Worm (Caenorhabditis elegans): ENCODE results near the gene F56F11.4.
"Not testable (repeated sequence)": the region's sequence is repeated elsewhere in the genome, so short reads cannot be mapped to it uniquely, and the experiment has no call there.

The F56F11.4 gene

DNA sequence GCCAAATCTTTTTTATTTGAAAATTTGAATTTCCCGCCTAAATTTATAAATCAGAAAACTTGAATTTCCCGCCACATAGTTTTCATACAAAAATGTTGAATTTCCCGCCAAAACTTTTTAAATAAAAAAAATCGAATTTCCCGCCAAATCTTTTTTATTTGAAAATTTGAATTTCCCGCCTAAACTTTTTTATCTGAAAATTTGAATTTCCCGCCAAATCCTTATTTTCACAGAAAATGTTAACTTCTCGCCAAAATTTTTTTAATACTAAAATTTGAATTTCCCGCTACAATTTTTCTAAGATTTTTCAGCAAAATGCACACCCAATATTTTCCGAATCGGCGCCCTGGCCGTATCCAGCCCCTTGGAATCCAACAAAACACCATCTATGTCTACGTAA, 26.0 kb downstream of the F56F11.4 start, which contains the start of gene F56F11.2:
Gene F56F11.2, plus strand, starts transcription at position 301 of the 400 bp plus-strand sequence.
- TF ChIP-seq hlh-17 (GFP tag; optimal IDR thresholded peaks at IDR 0.05; ENCODE audit: borderline replicate concordance); unc-30 (tag; optimal IDR thresholded peaks at IDR 0.05); nhr-71 (tag; optimal IDR thresholded peaks at IDR 0.05): not testable (repeated sequence)

- TF ChIP-seq egl-13 (tag; optimal IDR thresholded peaks at IDR 0.05) (no peak), unc-62 (GFP tag; optimal IDR thresholded peaks at IDR 0.05) (no peak), grh-1 (GFP tag; IDR thresholded peaks at IDR 0.05) (no peak), sox-4 (tag; optimal IDR thresholded peaks at IDR 0.05) (no peak), efl-1 (optimal IDR thresholded peaks at IDR 0.05) (no peak), efl-1 (GFP tag; optimal IDR thresholded peaks at IDR 0.05 in 1 of 2) (peak in 1 of 2 experiments; percentile 41), nhr-90 (tag; optimal IDR thresholded peaks at IDR 0.05; ENCODE audit: poor library complexity) (no peak), nhr-20 (tag; optimal IDR thresholded peaks at IDR 0.05) (no peak)
Measured at ce11 chrIII:2891443-2891842, 35.4 kb downstream of the F56F11.4 start, which contains the start of gene F56F11.1. Gene F56F11.1, plus strand, starts transcription at chrIII:2891743.

DNA sequence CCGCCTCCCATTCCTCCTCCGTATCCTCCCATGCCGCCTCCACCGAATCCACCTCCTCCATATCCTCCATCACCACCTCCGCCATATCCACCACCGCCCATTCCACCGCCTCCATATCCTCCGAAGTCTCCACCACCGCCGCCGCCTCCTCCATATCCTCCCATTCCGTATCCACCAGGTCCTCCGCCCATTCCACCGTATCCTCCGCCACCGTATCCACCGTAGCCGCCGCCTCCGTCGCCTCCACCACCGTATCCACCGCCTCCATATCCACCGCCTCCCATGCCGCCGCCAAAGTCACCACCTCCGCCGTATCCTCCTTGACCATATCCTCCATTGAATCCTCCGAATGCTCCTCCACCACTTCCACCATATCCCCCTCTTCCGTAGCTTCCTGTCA, 43.7 kb downstream of the F56F11.4 start:
- no peak for TF ChIP-seq nhr-85 (tag)
- no peak for TF ChIP-seq blmp-1 (tag; optimal IDR thresholded peaks at IDR 0.05)
- peak; percentile 16 for TF ChIP-seq ceh-8 (GFP tag; optimal IDR thresholded peaks at IDR 0.05)

DNA sequence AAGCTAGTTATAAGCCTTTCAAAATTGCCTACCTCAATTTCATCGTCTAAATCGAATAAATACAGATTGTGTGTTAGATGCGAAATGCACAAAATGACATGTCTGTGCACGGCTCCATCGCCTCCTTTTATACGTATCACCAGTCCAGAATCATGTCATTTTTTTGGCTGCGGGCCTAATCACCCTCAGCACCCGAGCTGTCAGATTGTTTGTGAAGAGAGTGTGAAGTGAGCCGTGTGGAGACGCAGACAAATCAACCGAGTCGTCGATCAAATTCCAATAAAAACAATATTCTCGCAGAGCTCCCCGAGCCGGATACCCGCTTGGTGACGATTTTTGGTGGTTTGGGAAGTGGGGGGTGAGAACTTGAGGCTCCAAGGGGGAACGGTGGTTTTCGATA, 45.1 kb downstream of the F56F11.4 start, which contains the start of gene idpa-1:
Gene idpa-1, minus strand, starts transcription at position 101 of the 400 bp plus-strand sequence.
- TF ChIP-seq lin-14 (GFP tag; optimal IDR thresholded peaks at IDR 0.05) (no peak), efl-1 (optimal IDR thresholded peaks at IDR 0.05) (no peak), efl-1 (GFP tag; optimal IDR thresholded peaks at IDR 0.05 in 1 of 2) (peak in 1 of 2 experiments; percentile 68)

ce11 chrIII:2904164-2904563, 48.1 kb downstream of the F56F11.4 start:
- TF ChIP-seq lin-14 (GFP tag; optimal IDR thresholded peaks at IDR 0.05) (peak; percentile 7), vab-15 (tag; optimal IDR thresholded peaks at IDR 0.05) (no peak), sup-37 (GFP tag; optimal IDR thresholded peaks at IDR 0.05) (no peak), skn-1 (tag; optimal IDR thresholded peaks at IDR 0.05) (no peak), dpl-1 (GFP tag; optimal IDR thresholded peaks at IDR 0.05) (no peak), pag-3 (tag; optimal IDR thresholded peaks at IDR 0.05; ENCODE audit: borderline replicate concordance, insufficient read depth) (no peak)

ce11 chrIII:2907819-2908218, 51.8 kb downstream of the F56F11.4 start:
- TF ChIP-seq isw-1 (GFP tag; IDR thresholded peaks at IDR 0.05) (no peak), alr-1 (tag; optimal IDR thresholded peaks at IDR 0.05; ENCODE audit: borderline replicate concordance) (no peak), efl-1 (optimal IDR thresholded peaks at IDR 0.05) (no peak), efl-1 (GFP tag; optimal IDR thresholded peaks at IDR 0.05 in 1 of 2) (peak in 1 of 2 experiments; percentile 34)

- TF ChIP-seq blmp-1 (tag; optimal IDR thresholded peaks at IDR 0.05) (peak; percentile 18), irx-1 (tag; optimal IDR thresholded peaks at IDR 0.05) (no peak), egl-27 (tag; optimal IDR thresholded peaks at IDR 0.05) (no peak), hpl-2 (GFP tag; optimal IDR thresholded peaks at IDR 0.05) (no peak), ceh-63 (GFP tag; optimal IDR thresholded peaks at IDR 0.05) (no peak), nhr-84 (tag; optimal IDR thresholded peaks at IDR 0.05) (no peak)
Measured at ce11 chrIII:2908859-2909258, 52.8 kb downstream of the F56F11.4 start.

ce11 chrIII:2910606-2911005, 54.6 kb downstream of the F56F11.4 start, which contains the start of gene cdh-1:
Gene cdh-1, plus strand, starts transcription at chrIII:2910906.
- TF ChIP-seq ceh-90 (tag; optimal IDR thresholded peaks at IDR 0.05) (no peak), pqm-1 (tag; optimal IDR thresholded peaks at IDR 0.05) (no peak), nhr-19 (GFP tag; conservative IDR thresholded peaks at IDR 0.05) (no peak), ceh-88 (GFP tag; IDR thresholded peaks at IDR 0.05) (no peak), unc-30 (tag; optimal IDR thresholded peaks at IDR 0.05) (no peak)
